Worm (Caenorhabditis elegans): ENCODE results near the gene ecps-1.

Gene ecps-1

ce11 chrIII:10460427-10461163, at the start of gene ecps-1:
Gene ecps-1 (minus strand): TSS chrIII:10460551.
- TF ChIP-seq unc-62 (GFP tag; optimal IDR thresholded peaks at IDR 0.05) = no peak

ce11 chrIII:10506699-10507248, 46.4 kb upstream of the ecps-1 start, which contains the start of the genes sip-1 and sly-1:
Gene sip-1 (minus strand): TSS chrIII:10506801.
Gene sly-1 (plus strand): TSS chrIII:10507058.
- TF ChIP-seq unc-62 (GFP tag; optimal IDR thresholded peaks at IDR 0.05) = no peak

ce11 chrIII:10505943-10506698, 45.8 kb upstream of the ecps-1 start:
- no peak for TF ChIP-seq unc-62 (GFP tag; optimal IDR thresholded peaks at IDR 0.05)

DNA sequence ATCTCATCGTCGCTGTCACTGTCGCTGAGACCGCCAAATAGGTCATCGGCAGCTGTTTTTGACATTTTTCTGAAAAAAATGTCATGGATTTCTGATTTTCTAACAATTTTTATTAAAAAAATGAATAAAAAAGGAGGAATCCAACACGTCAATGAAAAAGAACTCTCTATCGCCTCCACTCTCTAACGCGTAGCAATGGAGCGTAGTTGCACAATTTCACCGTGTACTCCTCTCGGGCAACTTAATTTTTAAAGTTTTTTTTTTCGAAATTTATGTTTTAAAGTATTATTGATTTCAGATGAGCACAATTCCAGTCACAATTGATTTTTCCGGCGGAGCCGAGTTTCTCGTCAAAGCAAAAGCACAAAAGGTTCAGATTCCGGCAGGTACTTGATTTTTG, 44.8 kb upstream of the ecps-1 start, which contains the start of the genes taf-11.3 and urm-1:
TSS of gene taf-11.3 (minus strand) at position 69 of the 400 bp plus-strand sequence.
TSS of gene urm-1 (plus strand) at position 299 of the 400 bp plus-strand sequence.
- TF ChIP-seq unc-62 (GFP tag; optimal IDR thresholded peaks at IDR 0.05) = no peak

DNA sequence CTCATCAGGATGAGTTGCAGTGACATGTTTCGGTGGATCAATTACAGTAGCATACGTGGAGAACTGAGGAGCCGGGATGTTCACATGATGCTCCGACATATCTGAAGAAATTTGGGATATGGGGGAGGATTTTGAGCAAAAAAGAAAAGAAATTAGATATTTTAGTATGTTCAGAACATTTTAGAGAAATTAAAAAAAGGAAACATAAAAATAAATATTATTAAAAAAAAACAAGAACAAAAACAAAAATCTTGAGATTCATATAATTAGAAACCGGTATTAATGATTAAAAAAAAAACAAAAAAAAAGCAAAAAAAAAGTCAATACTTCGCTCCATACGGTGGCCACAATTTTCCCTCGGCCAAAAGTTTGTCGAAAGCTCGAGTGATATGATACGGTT, 43.4 kb upstream of the ecps-1 start, which contains the start of gene rab-33:
TSS of gene rab-33 (minus strand) at position 101 of the 400 bp plus-strand sequence.
- TF ChIP-seq unc-62 (GFP tag; optimal IDR thresholded peaks at IDR 0.05) = no peak

- no peak for TF ChIP-seq unc-62 (GFP tag; optimal IDR thresholded peaks at IDR 0.05)
Observed at ce11 chrIII:10488052-10488451, 27.7 kb upstream of the ecps-1 start, which contains the start of gene ptr-25. Gene ptr-25 (plus strand): TSS chrIII:10488124.

DNA sequence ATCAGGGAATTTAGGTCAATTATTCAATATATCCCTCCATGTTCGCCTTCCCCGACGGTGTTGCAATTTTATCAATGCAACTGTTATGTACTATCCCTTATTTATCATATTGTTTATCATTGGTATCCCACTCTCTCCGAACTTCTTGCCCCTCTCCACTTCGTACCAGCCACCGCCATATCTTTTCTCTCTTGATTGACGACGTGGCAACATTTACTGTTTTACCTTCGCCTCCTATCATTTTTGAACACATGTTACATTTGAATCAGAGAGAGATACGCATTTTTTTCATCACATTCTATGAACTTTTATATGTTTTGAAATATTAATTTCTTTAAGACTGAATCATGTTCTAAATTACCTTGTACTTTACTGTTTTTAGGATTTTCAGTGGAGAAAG, 26.1 kb upstream of the ecps-1 start:
- no peak for TF ChIP-seq unc-62 (GFP tag; optimal IDR thresholded peaks at IDR 0.05)

ce11 chrIII:10481988-10482387, 21.6 kb upstream of the ecps-1 start, which contains the start of gene D2045.8:
Gene D2045.8 (plus strand): TSS chrIII:10482288.
- no peak for TF ChIP-seq unc-62 (GFP tag; optimal IDR thresholded peaks at IDR 0.05)

DNA sequence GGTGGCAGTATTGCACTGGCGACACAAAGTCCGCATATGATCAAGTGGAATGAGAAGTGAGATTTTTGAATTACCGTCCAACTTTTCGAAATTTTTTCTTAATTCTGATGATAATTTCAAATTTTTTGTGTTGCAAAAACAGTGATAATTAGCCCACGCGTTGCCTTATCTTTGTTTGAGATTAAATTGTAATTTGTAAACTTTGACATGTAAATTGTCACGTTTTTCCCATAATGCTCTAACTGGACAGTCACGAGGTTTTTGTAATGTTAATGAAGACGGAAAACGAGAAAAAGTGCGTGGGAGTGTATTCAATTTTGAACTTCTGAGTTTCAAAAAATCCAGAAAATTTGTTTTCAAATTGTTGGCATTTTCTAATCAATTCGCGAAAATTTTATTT, 21.1 kb upstream of the ecps-1 start:
- no peak for TF ChIP-seq unc-62 (GFP tag; optimal IDR thresholded peaks at IDR 0.05)

ce11 chrIII:10479180-10479579, 18.8 kb upstream of the ecps-1 start, which contains the start of gene D2045.7:
Gene D2045.7 (plus strand): TSS chrIII:10479480.
- no peak for TF ChIP-seq unc-62 (GFP tag; optimal IDR thresholded peaks at IDR 0.05)

DNA sequence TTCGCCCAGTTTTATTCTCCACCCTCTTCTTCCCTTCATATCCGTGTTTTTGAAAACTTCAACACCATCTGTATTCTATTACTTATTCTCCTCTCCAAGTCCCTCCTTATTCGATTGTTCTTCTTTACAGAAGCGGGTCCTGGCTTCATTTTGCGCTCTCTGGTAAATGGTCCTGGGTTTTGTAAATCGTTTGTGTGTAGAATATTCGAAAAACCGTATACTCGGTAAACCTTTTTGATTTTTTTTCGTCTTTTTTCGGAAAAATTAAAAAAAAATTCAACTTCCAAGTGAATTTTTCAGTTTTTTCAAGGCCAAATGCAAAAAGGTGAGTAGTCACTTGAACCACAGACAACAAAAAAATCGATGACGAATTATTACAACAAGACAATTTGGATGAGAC, 14.6 kb upstream of the ecps-1 start, which contains the start of gene D2045.9:
TSS of gene D2045.9 (plus strand) at position 301 of the 400 bp plus-strand sequence.
- no peak for TF ChIP-seq unc-62 (GFP tag; optimal IDR thresholded peaks at IDR 0.05)

DNA sequence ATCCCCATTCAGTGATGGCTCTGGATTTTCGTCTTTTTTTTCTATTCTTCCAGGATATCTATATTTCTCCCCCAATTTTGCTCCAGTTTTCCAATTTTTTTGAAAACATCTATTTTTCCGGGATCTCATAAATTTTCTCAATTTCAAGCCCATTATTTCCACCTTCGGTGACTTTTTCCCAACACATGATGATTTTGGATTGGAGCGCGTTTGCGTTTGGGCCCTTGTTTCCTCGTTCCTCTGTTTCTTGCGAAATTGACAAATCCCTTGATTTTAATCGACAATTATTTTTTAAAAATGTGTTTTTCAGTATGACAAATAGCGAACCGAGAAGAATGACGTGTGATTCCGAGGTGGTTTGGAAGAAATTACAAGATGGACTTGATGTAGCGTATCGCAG, 10.6 kb upstream of the ecps-1 start, which contains the start of gene cul-1:
TSS of gene cul-1 (plus strand) at position 311 of the 400 bp plus-strand sequence.
- TF ChIP-seq unc-62 (GFP tag; optimal IDR thresholded peaks at IDR 0.05) = no peak

DNA sequence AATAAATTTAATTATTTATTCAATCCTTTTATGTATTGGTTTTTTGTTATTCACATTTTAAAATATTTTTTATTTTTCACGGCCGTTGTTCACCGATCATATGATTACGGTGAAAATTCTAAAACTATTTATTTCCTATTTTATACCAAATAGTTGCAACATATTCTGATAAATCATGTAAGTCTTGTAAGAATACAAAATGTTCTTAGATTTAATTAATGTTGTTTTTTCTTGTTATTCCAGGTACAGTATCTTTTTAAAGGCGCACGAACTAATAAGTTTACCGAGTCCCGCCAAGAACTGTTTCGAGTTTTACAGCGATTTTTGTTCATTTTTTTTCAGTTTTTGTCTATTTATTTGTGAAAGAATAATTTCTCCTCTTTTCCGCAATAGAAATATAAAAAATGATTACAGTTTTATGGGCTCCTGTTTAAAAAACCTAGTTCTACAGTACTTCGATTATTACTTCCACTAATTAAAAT, 9.3 kb upstream of the ecps-1 start, which contains the start of gene D2045.5:
TSS of gene D2045.5 (minus strand) at position 51 of the 482 bp plus-strand sequence.
- no peak for TF ChIP-seq unc-62 (GFP tag; optimal IDR thresholded peaks at IDR 0.05)

DNA sequence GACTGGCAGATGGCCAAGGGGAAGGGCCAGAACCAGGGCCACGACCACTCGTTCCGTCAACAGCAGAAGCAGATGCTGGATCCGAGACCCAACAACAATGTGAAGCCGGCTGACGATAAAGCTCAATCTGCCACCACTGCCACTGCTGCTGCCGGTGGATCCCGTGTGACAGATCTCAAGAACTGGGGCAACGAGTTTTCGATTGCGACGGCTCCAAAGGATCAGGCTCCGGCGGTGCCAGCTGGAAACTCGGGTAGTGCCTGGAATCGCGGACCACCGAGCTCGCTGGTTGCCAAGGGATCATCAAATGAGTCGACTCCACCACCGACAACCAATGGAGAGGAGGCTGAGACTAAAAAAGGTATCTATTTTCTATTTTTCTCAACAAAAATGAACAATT, 4.1 kb upstream of the ecps-1 start:
- TF ChIP-seq unc-62 (GFP tag; optimal IDR thresholded peaks at IDR 0.05) = no peak

DNA sequence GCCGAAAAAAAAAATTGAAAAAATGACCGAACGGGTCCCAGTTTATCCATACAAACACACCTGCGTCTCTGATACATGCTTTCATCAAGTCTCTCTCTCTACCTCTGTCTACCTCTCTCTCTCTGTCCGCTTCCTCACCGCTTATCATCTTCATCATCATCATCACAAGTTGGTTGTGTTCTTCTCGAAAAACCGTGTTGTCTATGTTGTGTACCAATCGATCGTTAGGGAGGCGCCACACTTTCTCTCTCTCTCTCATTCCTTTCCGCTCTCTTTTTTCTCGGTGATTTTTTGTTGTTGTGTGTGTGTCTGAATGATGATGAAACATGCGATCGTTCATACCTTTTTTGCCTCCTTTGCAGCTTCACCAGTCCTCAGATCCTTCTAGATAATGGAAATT, 3.3 kb upstream of the ecps-1 start:
- no peak for TF ChIP-seq unc-62 (GFP tag; optimal IDR thresholded peaks at IDR 0.05)
